Worm (Caenorhabditis elegans) whole organism, L4 larva: ENCODE data around the gene tbx-43.

Experiments
- F37D6.2 ChIP-seq: sonication (generic microtip); optimal IDR thresholded peaks from 2 replicates; lab custom pipeline; 2016; ENCODE audit warnings: mild to moderate bottlenecking, missing genetic modification characterization, missing compliant biosample characterization
- ceh-82 ChIP-seq: sonication (generic microtip); optimal IDR thresholded peaks from 2 replicates; lab custom pipeline; 2017; ENCODE audit warnings: missing biosample characterization, missing genetic modification characterization
- fos-1 ChIP-seq: fragments of 150-350 bp; optimal IDR thresholded peaks from 2 replicates; lab custom pipeline; 2014; ENCODE audit warnings: missing biosample characterization, missing genetic modification characterization
- lin-29 ChIP-seq: fragments of 200-800 bp; sonication (Bioruptor generic); IDR thresholded peaks from 2 replicates; pipeline ENCODE4 v1.3.6; 2022; ENCODE audit warnings: missing genetic modification reagents, missing genetic modification characterization, missing compliant biosample characterization
- madf-5 ChIP-seq, 2 experiments: fragments of 200-800 bp; sonication (Bioruptor generic); IDR thresholded peaks; 2 replicates each; pipeline ENCODE4 v1.3.6; 2022; ENCODE audit warnings: missing compliant biosample characterization in 2 of 2, missing genetic modification characterization in 2 of 2
- mep-1 ChIP-seq: fragments of 150-350 bp; sonication (generic microtip); optimal IDR thresholded peaks from 3 replicates; lab custom pipeline; 2014; ENCODE audit warnings: missing biosample characterization, missing genetic modification characterization
- nhr-111 ChIP-seq: fragments of 200-800 bp; sonication (Bioruptor generic); optimal IDR thresholded peaks from 2 replicates; lab custom pipeline; 2018; ENCODE audit warnings: mild to moderate bottlenecking, missing genetic modification characterization, missing compliant biosample characterization
- nhr-237 ChIP-seq: sonication (generic microtip); optimal IDR thresholded peaks from 2 replicates; lab custom pipeline; 2017; ENCODE audit warnings: missing biosample characterization, missing genetic modification characterization
- nhr-48 ChIP-seq: sonication (generic microtip); optimal IDR thresholded peaks from 2 replicates; lab custom pipeline; 2016; ENCODE audit warnings: mild to moderate bottlenecking, missing genetic modification characterization, missing compliant biosample characterization
- nhr-77 ChIP-seq: fragments of 150-350 bp; optimal IDR thresholded peaks from 2 replicates; lab custom pipeline; 2014; ENCODE audit warnings: missing biosample characterization, missing genetic modification characterization
- pha-4 ChIP-seq, 2 experiments: fragments of 150-350 bp in 1 of 2; fragments of 200-800 bp in 1 of 2; sonication (Bioruptor generic) in 1 of 2; IDR thresholded peaks in 1 of 2; optimal IDR thresholded peaks in 1 of 2; 2 replicates each; pipeline versions ENCODE4 v1.3.6 to Lab custom; 2014 to 2022; ENCODE audit warnings: missing genetic modification characterization in 2 of 2, missing genetic modification reagents in 2 of 2, missing biosample characterization in 1 of 2, missing compliant biosample characterization in 1 of 2
- ztf-11 ChIP-seq: fragments of 150-350 bp; optimal IDR thresholded peaks from 2 replicates; lab custom pipeline; 2014; ENCODE audit warnings: missing biosample characterization, missing genetic modification characterization

- TF ChIP-seq F37D6.2 (tag; lab: Kevin White, UChicago) (no peak), lin-29 (no peak), ceh-82 (tag; lab: Kevin White, UChicago) (no peak), ztf-11 (tag; lab: Kevin White, UChicago) (no peak), fos-1 (tag; lab: Kevin White, UChicago) (no peak), nhr-237 (tag; lab: Kevin White, UChicago) (no peak), nhr-77 (tag; lab: Kevin White, UChicago) (no peak), mep-1 (no peak), pha-4 (GFP tag; IDR thresholded peaks at IDR 0.05; lab: Robert Waterston, UW) (no peak), pha-4 (tag; optimal IDR thresholded peaks at IDR 0.05; lab: Kevin White, UChicago) (no peak), nhr-111 (GFP tag; lab: Kevin White, UChicago) (no peak), nhr-48 (no peak), madf-5 (GFP tag; IDR thresholded peaks at IDR 0.05; lab: Robert Waterston, UW) (no peak)
Observed at ce11 chrIII:1764463-1764862, 5.4 kb downstream of the tbx-43 start.
